Worm (Caenorhabditis elegans) whole organism, early embryonic: Measurements from ENCODE around the gene clic-1.

Source experiments
- B0310.2 ChIP-seq: sonication (generic microtip); optimal IDR thresholded peaks from 2 replicates; lab custom pipeline; 2016; ENCODE audit warnings: mild to moderate bottlenecking, missing genetic modification characterization, missing compliant biosample characterization
- ama-1 ChIP-seq: fragments of 150-350 bp; optimal IDR thresholded peaks from 2 replicates; lab custom pipeline; 2014
- flt-1 ChIP-seq: fragments of 200-800 bp; sonication (Bioruptor generic); IDR thresholded peaks from 2 replicates; pipeline ENCODE4 v1.3.6; 2022; ENCODE audit warnings: missing genetic modification characterization, missing compliant biosample characterization
- hmg-4 ChIP-seq: fragments of 200-800 bp; sonication (Bioruptor generic); optimal IDR thresholded peaks from 2 replicates; lab custom pipeline; 2018; ENCODE audit warnings: mild to moderate bottlenecking, missing genetic modification characterization, missing compliant biosample characterization
- pes-1 ChIP-seq: fragments of 200-800 bp; sonication (Bioruptor generic); IDR thresholded peaks from 2 replicates; pipeline ENCODE4 v1.3.6; 2022; ENCODE audit warnings: missing genetic modification reagents, missing genetic modification characterization, missing compliant biosample characterization

ce11 chrV:7728003-7728678, 6.6 kb downstream of the clic-1 start:
- TF ChIP-seq ama-1 (lab: Kevin White, UChicago) (no peak), B0310.2 (tag; lab: Kevin White, UChicago) (no peak), pes-1 (GFP tag; lab: Robert Waterston, UW) (no peak), hmg-4 (GFP tag; lab: Kevin White, UChicago) (no peak), flt-1 (GFP tag; lab: Robert Waterston, UW) (no peak)
